Worm (Caenorhabditis elegans): ENCODE data around the gene cutl-19.
A peak's percentile ranks its signal among the peaks of the same experiment; 100 is the strongest.

Gene cutl-19

DNA sequence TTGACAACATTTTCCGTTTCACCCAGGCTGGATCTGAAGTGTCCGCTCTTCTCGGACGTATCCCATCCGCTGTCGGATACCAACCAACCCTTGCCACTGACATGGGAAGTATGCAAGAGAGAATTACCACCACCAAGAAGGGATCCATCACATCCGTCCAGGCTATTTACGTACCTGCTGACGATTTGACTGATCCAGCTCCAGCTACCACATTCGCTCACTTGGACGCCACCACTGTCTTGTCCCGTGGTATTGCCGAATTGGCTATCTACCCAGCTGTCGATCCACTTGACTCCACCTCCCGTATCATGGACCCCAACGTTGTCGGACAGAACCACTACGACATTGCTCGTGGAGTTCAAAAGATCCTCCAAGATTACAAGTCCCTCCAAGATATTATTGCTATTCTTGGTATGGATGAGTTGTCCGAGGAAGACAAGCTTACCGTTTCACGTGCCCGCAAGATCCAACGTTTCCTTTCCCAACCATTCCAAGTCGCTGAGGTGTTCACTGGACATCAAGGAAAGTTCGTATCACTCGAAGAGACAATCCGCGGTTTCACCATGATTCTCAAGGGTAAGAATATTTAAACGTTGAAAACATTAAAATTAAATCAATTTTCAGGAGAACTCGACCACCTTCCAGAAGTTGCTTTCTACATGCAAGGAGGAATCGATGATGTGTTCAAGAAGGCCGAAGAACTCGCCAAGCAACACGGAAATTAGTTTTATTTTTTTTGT lies 12.3 kb upstream of the cutl-19 start:
- TF ChIP-seq nhr-23 (tag; optimal IDR thresholded peaks at IDR 0.05): peak; percentile 35
- no peak for TF ChIP-seq nhr-10 (tag; optimal IDR thresholded peaks at IDR 0.05)
- TF ChIP-seq ceh-82 (tag; optimal IDR thresholded peaks at IDR 0.05): no peak
- TF ChIP-seq elt-1 (tag; optimal IDR thresholded peaks at IDR 0.05): no peak

DNA sequence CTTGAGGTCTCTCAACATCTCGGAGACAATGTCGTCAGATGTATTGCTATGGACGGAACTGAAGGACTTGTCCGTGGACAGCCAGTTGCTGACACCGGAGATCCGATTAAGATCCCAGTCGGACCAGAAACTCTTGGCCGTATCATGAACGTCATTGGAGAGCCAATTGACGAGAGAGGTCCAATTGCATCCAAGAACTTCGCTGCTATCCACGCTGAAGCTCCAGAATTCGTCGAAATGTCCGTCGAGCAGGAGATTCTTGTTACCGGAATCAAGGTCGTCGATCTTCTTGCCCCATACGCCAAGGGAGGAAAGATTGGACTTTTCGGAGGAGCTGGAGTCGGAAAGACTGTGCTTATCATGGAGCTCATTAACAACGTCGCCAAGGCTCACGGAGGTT lies 11.4 kb upstream of the cutl-19 start:
- no peak for TF ChIP-seq lin-13 (GFP tag; optimal IDR thresholded peaks at IDR 0.05)
- TF ChIP-seq zag-1 (tag; optimal IDR thresholded peaks at IDR 0.05): no peak
- TF ChIP-seq egl-27 (tag; optimal IDR thresholded peaks at IDR 0.05): no peak
- TF ChIP-seq F13H6.1 (tag; optimal IDR thresholded peaks at IDR 0.05): no peak
- no peak for TF ChIP-seq nhr-77 (tag; optimal IDR thresholded peaks at IDR 0.05)
- no peak for TF ChIP-seq nhr-10 (tag; optimal IDR thresholded peaks at IDR 0.05)
- no peak for TF ChIP-seq sma-9 (GFP tag; optimal IDR thresholded peaks at IDR 0.05)
- no peak for TF ChIP-seq sma-9 (tag; optimal IDR thresholded peaks at IDR 0.05)
- no peak for TF ChIP-seq unc-55 (GFP tag; optimal IDR thresholded peaks at IDR 0.05)
- TF ChIP-seq elt-1 (tag; optimal IDR thresholded peaks at IDR 0.05): no peak
- TF ChIP-seq dmd-4 (tag; optimal IDR thresholded peaks at IDR 0.05): no peak
- no peak for TF ChIP-seq nhr-25 (tag; optimal IDR thresholded peaks at IDR 0.05)
- no peak for TF ChIP-seq fos-1 (tag; optimal IDR thresholded peaks at IDR 0.05)
- TF ChIP-seq ztf-1 (GFP tag; conservative IDR thresholded peaks at IDR 0.05): no peak

DNA sequence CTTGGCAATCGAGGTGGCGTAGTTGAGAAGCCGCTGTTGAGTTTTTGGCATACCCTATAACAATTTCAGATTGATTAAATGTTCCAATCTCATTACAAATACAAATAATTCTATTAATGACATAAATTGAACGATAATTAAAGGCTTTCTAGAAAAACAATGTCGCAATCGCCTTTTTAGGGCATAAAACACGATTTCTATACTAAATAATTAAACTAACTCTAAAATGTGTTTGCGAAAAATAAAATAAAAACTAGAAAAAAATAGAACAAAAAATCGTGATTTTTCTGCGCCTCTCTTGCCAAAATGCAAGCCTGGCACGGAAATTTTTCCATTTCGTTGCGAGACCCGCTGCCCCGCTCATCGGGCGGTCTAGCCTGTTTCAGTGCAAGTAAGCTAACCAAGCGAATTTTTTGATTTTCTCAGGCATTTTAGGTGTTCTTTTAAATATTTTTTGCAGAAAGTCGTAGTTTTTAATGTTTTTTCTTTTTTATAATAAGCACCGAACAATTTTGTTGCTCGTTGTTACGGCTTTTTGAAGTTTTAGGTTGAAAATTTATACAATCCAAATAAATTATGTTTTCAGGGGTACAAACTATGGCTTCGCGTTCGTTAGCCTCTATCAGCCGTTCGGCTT lies 10.5 kb upstream of the cutl-19 start, which contains the start of the genes C34E10.12, C34E10.10 and atp-2:
Gene C34E10.12 (minus strand): TSS at position 51 of the 637 bp plus-strand sequence.
Gene C34E10.10 (minus strand): TSS at position 54 of the 637 bp plus-strand sequence.
Gene atp-2 (plus strand): TSS at position 587 of the 637 bp plus-strand sequence.
- TF ChIP-seq nhr-12 (tag; optimal IDR thresholded peaks at IDR 0.05): no peak
- peak; percentile 92 for TF ChIP-seq lin-13 (GFP tag; optimal IDR thresholded peaks at IDR 0.05)
- TF ChIP-seq lsy-2 (tag; optimal IDR thresholded peaks at IDR 0.05): peak; percentile 65 to 93
- TF ChIP-seq Y55F3AM.14 (GFP tag; optimal IDR thresholded peaks at IDR 0.05): no peak
- TF ChIP-seq nhr-6 (tag; optimal IDR thresholded peaks at IDR 0.05): peak; percentile 60
- peak; percentile 74 for TF ChIP-seq F13H6.1 (tag; optimal IDR thresholded peaks at IDR 0.05)
- TF ChIP-seq unc-62 (GFP tag; optimal IDR thresholded peaks at IDR 0.05): no peak
- peak; percentile 89 for TF ChIP-seq sma-3 (GFP tag; optimal IDR thresholded peaks at IDR 0.05)
- TF ChIP-seq nhr-11 (tag; optimal IDR thresholded peaks at IDR 0.05): no peak
- peak; percentile 84 for TF ChIP-seq fos-1 (tag; optimal IDR thresholded peaks at IDR 0.05)
- peak; percentile 68 for TF ChIP-seq sem-4 (tag; optimal IDR thresholded peaks at IDR 0.05)
- no peak for TF ChIP-seq elt-3 (tag; optimal IDR thresholded peaks at IDR 0.05)
- peak; percentile 98 for TF ChIP-seq unc-55 (GFP tag; optimal IDR thresholded peaks at IDR 0.05)
- TF ChIP-seq C34F6.9 (tag; optimal IDR thresholded peaks at IDR 0.05): peak; percentile 91
- TF ChIP-seq ztf-4 (tag; optimal IDR thresholded peaks at IDR 0.05): peak; percentile 74
- TF ChIP-seq nhr-21 (tag; optimal IDR thresholded peaks at IDR 0.05): peak; percentile 62
- no peak for TF ChIP-seq R02D3.7 (tag; optimal IDR thresholded peaks at IDR 0.05)
- no peak for TF ChIP-seq lin-39 (tag; optimal IDR thresholded peaks at IDR 0.05)
- peak; percentile 36 for TF ChIP-seq blmp-1 (tag; optimal IDR thresholded peaks at IDR 0.05; ENCODE audit: insufficient read depth)
- TF ChIP-seq nhr-10 (tag; optimal IDR thresholded peaks at IDR 0.05): no peak
- peak; percentile 68 for TF ChIP-seq zag-1 (tag; optimal IDR thresholded peaks at IDR 0.05)
- peak; percentile 50 for TF ChIP-seq mab-5 (tag; optimal IDR thresholded peaks at IDR 0.05)
- peak; percentile 35 for TF ChIP-seq ceh-82 (tag; optimal IDR thresholded peaks at IDR 0.05)
- no peak for TF ChIP-seq alr-1 (tag; optimal IDR thresholded peaks at IDR 0.05)
- TF ChIP-seq ztf-11 (tag; optimal IDR thresholded peaks at IDR 0.05): no peak
- TF ChIP-seq dmd-4 (tag; optimal IDR thresholded peaks at IDR 0.05): no peak
- peak; percentile 86 for TF ChIP-seq gmeb-1 (tag; optimal IDR thresholded peaks at IDR 0.05)
- TF ChIP-seq ZK546.5 (tag; optimal IDR thresholded peaks at IDR 0.05): peak; percentile 3
- TF ChIP-seq ama-1 (optimal IDR thresholded peaks at IDR 0.05): peak; percentile 74
- no peak for TF ChIP-seq ztf-1 (GFP tag; conservative IDR thresholded peaks at IDR 0.05)
- no peak for TF ChIP-seq elt-1 (tag; optimal IDR thresholded peaks at IDR 0.05)
- TF ChIP-seq aly-2 (tag; optimal IDR thresholded peaks at IDR 0.05): no peak
- TF ChIP-seq crh-2 (tag; optimal IDR thresholded peaks at IDR 0.05): peak; percentile 93
- TF ChIP-seq mbf-1 (tag; optimal IDR thresholded peaks at IDR 0.05): no peak
- TF ChIP-seq nhr-23 (tag; optimal IDR thresholded peaks at IDR 0.05): no peak
- TF ChIP-seq egl-27 (tag; optimal IDR thresholded peaks at IDR 0.05): no peak
- TF ChIP-seq unc-39 (tag; optimal IDR thresholded peaks at IDR 0.05): no peak
- peak; percentile 91 for TF ChIP-seq nhr-25 (tag; optimal IDR thresholded peaks at IDR 0.05)
- peak; percentile 86 for TF ChIP-seq nhr-129 (tag; optimal IDR thresholded peaks at IDR 0.05)
- TF ChIP-seq nhr-77 (tag; optimal IDR thresholded peaks at IDR 0.05): no peak
- no peak for TF ChIP-seq nhr-237 (tag; optimal IDR thresholded peaks at IDR 0.05)
- TF ChIP-seq lin-11 (tag; optimal IDR thresholded peaks at IDR 0.05): peak; percentile 96
- TF ChIP-seq skn-1 (tag; optimal IDR thresholded peaks at IDR 0.05): peak; percentile 49
- TF ChIP-seq peb-1 (tag; optimal IDR thresholded peaks at IDR 0.05): no peak
- peak in 1 of 2 experiments; percentile 56 for TF ChIP-seq mdl-1 (tag; optimal IDR thresholded peaks at IDR 0.05)
